Fruit fly (Drosophila melanogaster) whole organism, prepupa: ENCODE measurements around the gene eIF4G1.

Experiments
- Blimp-1 ChIP-seq: fragments of 200-800 bp; sonication (Bioruptor generic); optimal IDR thresholded peaks from 3 replicates; lab custom pipeline; 2017; ENCODE audit warnings: missing biosample characterization, missing genetic modification characterization, mild to moderate bottlenecking, moderate library complexity, missing genetic modification reagents
- CG10631 ChIP-seq: fragments of 200-800 bp; sonication (Bioruptor generic); optimal IDR thresholded peaks from 2 replicates; lab custom pipeline; 2016; ENCODE audit warnings: missing biosample characterization, missing genetic modification characterization
- CG10669 ChIP-seq: fragments of 200-800 bp; sonication (Bioruptor generic); optimal IDR thresholded peaks from 3 replicates; lab custom pipeline; 2018; ENCODE audit warnings: missing biosample characterization, mild to moderate bottlenecking, missing genetic modification characterization, moderate library complexity
- CG11762 ChIP-seq: fragments of 200-800 bp; sonication (Bioruptor generic); optimal IDR thresholded peaks from 3 replicates; lab custom pipeline; 2016; ENCODE audit warnings: missing biosample characterization, missing genetic modification characterization; ENCODE audit not compliant: insufficient read depth
- CG16779 ChIP-seq: fragments of 200-800 bp; sonication (Bioruptor generic); optimal IDR thresholded peaks from 3 replicates; lab custom pipeline; 2017; ENCODE audit warnings: missing biosample characterization, mild to moderate bottlenecking, missing genetic modification characterization
- CG3919 ChIP-seq: fragments of 200-800 bp; sonication (Bioruptor generic); optimal IDR thresholded peaks from 3 replicates; lab custom pipeline; 2016; ENCODE audit warnings: missing biosample characterization, missing genetic modification characterization
- CG6163 ChIP-seq: fragments of 200-800 bp; sonication (Bioruptor generic); IDR thresholded peaks from 3 replicates; pipeline ENCODE4 v1.3.6; 2022; ENCODE audit warnings: missing biosample characterization, missing genetic modification characterization
- CG6276 ChIP-seq: fragments of 200-800 bp; sonication (Bioruptor generic); optimal IDR thresholded peaks from 2 replicates; lab custom pipeline; 2017; ENCODE audit warnings: missing biosample characterization, mild to moderate bottlenecking, missing genetic modification characterization
- CG6792 ChIP-seq: fragments of 200-800 bp; sonication (Bioruptor generic); optimal IDR thresholded peaks from 3 replicates; lab custom pipeline; 2016; ENCODE audit warnings: missing biosample characterization, missing genetic modification characterization
- CG6808 ChIP-seq: fragments of 200-800 bp; sonication (Bioruptor generic); optimal IDR thresholded peaks from 3 replicates; lab custom pipeline; 2017; ENCODE audit warnings: missing biosample characterization, missing genetic modification characterization, mild to moderate bottlenecking, moderate library complexity, missing genetic modification reagents
- CG6854 ChIP-seq: fragments of 200-800 bp; sonication (Bioruptor generic); optimal IDR thresholded peaks from 2 replicates; lab custom pipeline; 2017; ENCODE audit warnings: missing biosample characterization, mild to moderate bottlenecking, missing genetic modification characterization
- CG8632 ChIP-seq: fragments of 200-800 bp; sonication (Bioruptor generic); optimal IDR thresholded peaks from 3 replicates; lab custom pipeline; 2016; ENCODE audit warnings: missing biosample characterization, missing genetic modification characterization
- Eip75B ChIP-seq: fragments of 200-800 bp; sonication (Bioruptor generic); optimal IDR thresholded peaks from 3 replicates; lab custom pipeline; 2016; ENCODE audit warnings: missing biosample characterization, missing genetic modification characterization
- Eip78C ChIP-seq: fragments of 200-800 bp; sonication (Bioruptor generic); peaks from one replicate; lab custom pipeline; 2016; ENCODE audit warnings: missing biosample characterization, missing genetic modification characterization
- Ets21C ChIP-seq: fragments of 200-800 bp; sonication (Bioruptor generic); optimal IDR thresholded peaks from 3 replicates; lab custom pipeline; 2016; ENCODE audit warnings: missing biosample characterization, missing genetic modification characterization
- Ets96B ChIP-seq: fragments of 200-800 bp; optimal IDR thresholded peaks from 2 replicates; lab custom pipeline; 2019; ENCODE audit warnings: missing biosample characterization, mild to moderate bottlenecking, missing genetic modification characterization, moderate library complexity
- Gug ChIP-seq: fragments of 200-800 bp; sonication (Bioruptor generic); IDR thresholded peaks from 2 replicates; pipeline ENCODE4 v1.3.6; 2022; ENCODE audit warnings: missing biosample characterization, missing genetic modification characterization
- Hr4 ChIP-seq: fragments of 200-800 bp; sonication (Bioruptor generic); optimal IDR thresholded peaks from 3 replicates; lab custom pipeline; 2016; ENCODE audit warnings: missing biosample characterization, missing genetic modification characterization
- Smox ChIP-seq: fragments of 200-800 bp; sonication (Bioruptor generic); optimal IDR thresholded peaks from 3 replicates; lab custom pipeline; 2016; ENCODE audit warnings: missing biosample characterization, missing genetic modification characterization
- Sox102F ChIP-seq: fragments of 200-800 bp; sonication (Bioruptor generic); optimal IDR thresholded peaks from 2 replicates; lab custom pipeline; 2016; ENCODE audit warnings: missing biosample characterization, mild to moderate bottlenecking, missing genetic modification characterization
- Sox14 ChIP-seq: fragments of 200-800 bp; sonication (Bioruptor generic); optimal IDR thresholded peaks from 3 replicates; lab custom pipeline; 2016; ENCODE audit warnings: missing biosample characterization, missing genetic modification characterization
- achi ChIP-seq: fragments of 200-800 bp; sonication (Bioruptor generic); optimal IDR thresholded peaks from 3 replicates; lab custom pipeline; 2016; ENCODE audit warnings: missing biosample characterization, missing genetic modification characterization
- acj6 ChIP-seq: fragments of 200-800 bp; sonication (Bioruptor generic); optimal IDR thresholded peaks from 3 replicates; lab custom pipeline; 2016; ENCODE audit warnings: missing biosample characterization, missing genetic modification characterization
- dac ChIP-seq: fragments of 200-800 bp; sonication (Bioruptor generic); optimal IDR thresholded peaks from 2 replicates; lab custom pipeline; 2017; ENCODE audit warnings: missing biosample characterization, mild to moderate bottlenecking, missing genetic modification characterization
- dsx ChIP-seq: fragments of 200-800 bp; optimal IDR thresholded peaks from 3 replicates; lab custom pipeline; 2019; ENCODE audit warnings: missing biosample characterization, mild to moderate bottlenecking, missing genetic modification characterization, moderate library complexity; ENCODE audit not compliant: poor library complexity, severe bottlenecking
- fd59A ChIP-seq: fragments of 200-800 bp; sonication (Bioruptor generic); optimal IDR thresholded peaks from 2 replicates; lab custom pipeline; 2017; ENCODE audit warnings: missing biosample characterization, mild to moderate bottlenecking, missing genetic modification characterization, missing genetic modification reagents
- fd85E ChIP-seq: fragments of 200-800 bp; sonication (Bioruptor generic); optimal IDR thresholded peaks from 3 replicates; lab custom pipeline; 2016; ENCODE audit warnings: missing biosample characterization, missing genetic modification characterization
- lz ChIP-seq: fragments of 200-800 bp; sonication (Bioruptor generic); optimal IDR thresholded peaks from 3 replicates; lab custom pipeline; 2016; ENCODE audit warnings: missing biosample characterization, missing genetic modification characterization
- pdm3 ChIP-seq: fragments of 200-800 bp; sonication (Bioruptor generic); optimal IDR thresholded peaks from 3 replicates; lab custom pipeline; 2016; ENCODE audit warnings: missing biosample characterization, missing genetic modification characterization
- salr ChIP-seq, 2 experiments: fragments of 200-800 bp; sonication (Bioruptor generic); optimal IDR thresholded peaks; 3 replicates each; lab custom pipeline; 2016 to 2018; ENCODE audit warnings: missing biosample characterization in 2 of 2, missing genetic modification characterization in 2 of 2, mild to moderate bottlenecking in 1 of 2
- spab ChIP-seq: fragments of 200-800 bp; sonication (Bioruptor generic); optimal IDR thresholded peaks from 2 replicates; lab custom pipeline; 2017; ENCODE audit warnings: missing biosample characterization, mild to moderate bottlenecking, missing genetic modification characterization, missing genetic modification reagents
- ss ChIP-seq, 2 experiments: fragments of 200-800 bp; sonication (Bioruptor generic); optimal IDR thresholded peaks; 2 replicates in 1 of 2; 3 replicates in 1 of 2; lab custom pipeline; 2017 to 2018; ENCODE audit warnings: mild to moderate bottlenecking in 2 of 2, missing biosample characterization in 2 of 2, missing genetic modification characterization in 2 of 2, moderate library complexity in 1 of 2
- svp ChIP-seq: fragments of 200-800 bp; sonication (Bioruptor generic); peaks from one replicate; lab custom pipeline; 2016; ENCODE audit warnings: missing biosample characterization, missing genetic modification characterization

Gene eIF4G1

DNA sequence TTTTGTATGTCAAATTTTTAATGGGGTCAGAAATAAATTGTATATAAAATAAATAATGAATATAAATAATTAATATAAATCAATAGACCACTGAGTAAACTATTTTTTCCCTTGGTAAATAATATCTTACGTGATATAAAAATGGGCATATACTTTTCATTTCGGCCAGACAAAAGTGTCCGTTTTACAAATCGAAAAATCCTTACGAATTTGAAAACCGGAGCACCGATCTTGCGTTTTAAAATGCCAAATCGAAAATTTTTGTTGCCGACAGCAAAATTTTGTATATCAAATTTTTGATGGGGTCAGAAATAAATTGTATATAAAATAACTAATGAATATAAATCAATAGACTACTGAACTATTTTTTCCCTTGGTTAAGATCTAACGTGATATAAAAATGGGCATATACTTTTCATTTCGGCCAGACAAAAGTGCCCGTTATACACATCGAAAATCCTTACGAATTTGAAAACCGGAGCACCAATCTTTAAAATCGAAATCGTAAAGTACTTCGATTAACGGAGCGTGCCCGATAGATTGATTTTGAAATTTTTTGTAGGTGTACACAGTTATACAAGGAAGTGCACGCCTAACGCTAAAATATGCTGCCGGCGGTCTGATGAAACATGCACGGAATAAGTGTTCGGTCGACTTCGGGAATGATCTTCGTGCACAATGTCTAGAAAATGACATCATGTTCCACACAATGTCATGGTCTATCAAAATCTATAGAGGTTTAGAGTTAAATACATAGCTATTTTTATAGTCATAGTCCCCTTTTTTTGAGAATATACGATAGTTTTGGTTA, 28.8 kb upstream of the eIF4G1 start:
- TF ChIP-seq CG3919 (GFP tag; lab: Kevin White, UChicago): no peak
- no peak for TF ChIP-seq CG6854
- peak; percentile 23 for TF ChIP-seq Eip78C
- peak in 1 of 2 experiments; percentile 13 for TF ChIP-seq ss (GFP tag; optimal IDR thresholded peaks at IDR 0.05; lab: Kevin White, UChicago)
- no peak for TF ChIP-seq Gug (GFP tag; lab: Robert Waterston, UW)
- no peak for TF ChIP-seq Sox14
- no peak for TF ChIP-seq pdm3 (GFP tag; lab: Kevin White, UChicago)
- TF ChIP-seq dsx (GFP tag; lab: Kevin White, UChicago): peak; percentile 45

DNA sequence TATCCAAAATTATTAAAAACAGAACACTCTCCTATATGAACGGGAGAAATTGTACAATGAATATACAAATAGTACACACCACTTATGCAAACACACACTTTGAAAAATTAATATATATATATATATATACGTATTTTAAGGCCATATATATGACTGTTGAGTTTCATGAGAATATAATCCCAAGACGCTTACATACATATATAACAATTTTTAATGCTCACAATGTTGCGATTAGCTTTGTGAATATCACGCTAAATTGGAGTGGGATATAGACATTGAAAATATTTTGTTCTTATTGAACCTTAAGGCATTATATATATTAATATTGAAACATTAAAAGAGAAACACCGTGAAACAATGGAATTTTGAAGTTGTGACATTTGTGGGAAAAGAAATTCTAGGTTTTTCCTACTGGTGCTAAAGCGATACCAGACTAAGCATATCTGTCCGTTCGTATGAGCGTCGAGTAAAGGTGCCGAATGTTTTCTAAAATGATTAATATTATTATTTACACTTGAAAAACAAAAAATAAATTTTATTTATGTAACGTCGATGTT, 27.7 kb upstream of the eIF4G1 start, which contains the start of gene 4E-T:
Gene 4E-T, minus strand, starts transcription at position 300 of the 557 bp plus-strand sequence.
- TF ChIP-seq Sox14 (peak; percentile 3), dsx (GFP tag; lab: Kevin White, UChicago) (peak; percentile 10), Blimp-1 (GFP tag; lab: Kevin White, UChicago) (no peak), CG8632 (no peak), Eip75B (no peak), fd85E (GFP tag; lab: Kevin White, UChicago) (no peak), Smox (GFP tag; lab: Kevin White, UChicago) (no peak)

DNA sequence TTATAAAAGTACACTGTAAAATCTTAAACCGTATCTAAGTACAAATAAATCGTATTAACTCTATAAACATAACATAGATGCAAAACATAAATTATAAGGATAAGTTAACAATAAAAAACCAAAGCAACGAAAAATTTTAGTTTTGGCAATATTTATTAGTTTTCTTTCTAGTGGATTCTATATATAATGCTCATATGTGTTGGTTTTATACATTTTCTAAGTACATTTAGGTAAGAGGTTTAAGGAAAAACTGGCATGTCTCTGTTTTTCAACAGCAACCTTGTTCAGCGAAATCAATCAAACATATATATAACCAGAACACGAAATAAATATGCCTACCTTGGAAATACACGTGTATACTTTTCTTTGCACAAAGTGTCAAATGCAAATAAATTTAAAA, 18.8 kb upstream of the eIF4G1 start:
- TF ChIP-seq CG6808 (no peak), svp (no peak), achi (GFP tag; lab: Kevin White, UChicago) (no peak), salr (GFP tag; optimal IDR thresholded peaks at IDR 0.05; lab: Kevin White, UChicago) (no peak), dac (GFP tag; lab: Kevin White, UChicago) (no peak), fd59A (GFP tag; lab: Kevin White, UChicago) (no peak), CG10669 (GFP tag; lab: Kevin White, UChicago) (no peak), Ets21C (no peak), CG10631 (GFP tag; lab: Kevin White, UChicago) (no peak), Hr4 (GFP tag; lab: Kevin White, UChicago) (no peak), acj6 (GFP tag; lab: Kevin White, UChicago) (no peak), CG3919 (GFP tag; lab: Kevin White, UChicago) (no peak)
- TF ChIP-seq, all 60 proteins: peak for 0

DNA sequence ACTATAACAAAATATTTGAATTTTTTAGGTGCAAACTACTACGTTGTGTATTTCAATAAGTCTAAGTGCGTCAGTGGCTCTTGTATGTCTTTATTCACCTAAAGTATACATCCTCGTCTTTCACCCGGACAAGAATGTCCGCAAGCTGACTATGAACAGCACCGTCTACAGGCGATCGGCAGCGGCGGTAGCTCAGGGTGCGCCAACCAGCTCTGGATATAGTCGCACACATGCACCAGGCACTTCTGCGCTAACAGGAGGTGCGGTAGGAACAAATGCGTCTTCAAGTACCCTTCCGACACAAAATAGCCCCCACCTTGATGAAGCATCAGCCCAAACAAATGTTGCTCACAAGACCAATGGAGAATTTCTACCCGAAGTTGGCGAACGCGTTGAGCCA, 15.7 kb upstream of the eIF4G1 start:
- TF ChIP-seq CG6276 (GFP tag; lab: Kevin White, UChicago): no peak
- TF ChIP-seq CG6163: no peak
- TF ChIP-seq Sox102F (GFP tag; lab: Kevin White, UChicago): no peak
- TF ChIP-seq, all 60 proteins: peak for 0

DNA sequence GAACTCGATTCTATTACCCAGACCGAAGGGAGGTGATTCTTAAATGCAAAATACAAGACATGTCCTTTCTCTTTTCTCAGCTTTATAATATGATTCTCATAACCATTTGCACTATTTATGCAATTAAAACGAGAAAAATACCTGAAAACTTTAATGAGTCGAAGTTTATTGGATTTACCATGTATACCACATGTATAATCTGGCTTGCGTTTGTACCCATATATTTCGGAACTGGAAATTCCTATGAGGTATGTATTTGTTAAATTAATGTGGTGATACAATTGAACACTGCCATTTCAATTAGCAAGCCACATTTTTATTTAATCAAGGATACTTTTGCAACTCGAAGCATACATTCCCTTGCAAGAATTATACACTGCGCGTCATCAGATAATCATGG, 13.8 kb upstream of the eIF4G1 start:
- no peak for TF ChIP-seq CG11762
- no peak for TF ChIP-seq svp
- TF ChIP-seq CG6854: no peak
- TF ChIP-seq Ets96B (tag; lab: Kevin White, UChicago): no peak
- TF ChIP-seq Gug (GFP tag; lab: Robert Waterston, UW): no peak
- TF ChIP-seq dac (GFP tag; lab: Kevin White, UChicago): no peak
- TF ChIP-seq Eip75B: no peak
- TF ChIP-seq, all 60 proteins: peak for 0

DNA sequence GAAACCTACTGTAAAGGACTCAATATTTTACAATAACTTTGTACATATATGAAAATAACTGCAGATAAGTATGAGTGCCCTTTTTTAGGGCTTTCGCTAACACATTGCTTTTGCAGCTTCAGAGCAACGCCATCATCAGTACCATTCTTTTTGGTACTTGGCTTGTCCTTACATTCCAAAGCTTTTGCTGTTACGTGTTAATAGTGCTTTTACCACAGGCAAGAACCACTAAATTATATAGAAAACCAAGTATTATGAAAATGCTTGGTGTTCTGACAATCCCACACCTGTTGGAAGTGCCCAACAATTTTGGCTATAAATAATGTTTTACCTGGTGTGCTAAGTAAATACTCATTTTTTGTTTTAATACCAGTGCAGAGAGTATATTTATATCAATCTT, 6.6 kb upstream of the eIF4G1 start:
- no peak for TF ChIP-seq CG10631 (GFP tag; lab: Kevin White, UChicago)
- TF ChIP-seq CG6792: no peak
- no peak for TF ChIP-seq Sox102F (GFP tag; lab: Kevin White, UChicago)
- no peak for TF ChIP-seq lz (GFP tag; lab: Kevin White, UChicago)
- TF ChIP-seq spab: no peak
- TF ChIP-seq Sox14: no peak
- TF ChIP-seq CG16779 (tag; lab: Kevin White, UChicago): no peak
